Fruit fly (Drosophila melanogaster) whole organism, adult: Measurements from ENCODE around the gene Octalpha2R.

Source experiments
- CG12768 ChIP-seq: fragments of 200-800 bp; sonication (Bioruptor generic); optimal IDR thresholded peaks from 2 replicates; lab custom pipeline; 2017; ENCODE audit warnings: missing biosample characterization, missing genetic modification characterization, mild to moderate bottlenecking, moderate library complexity, missing genetic modification reagents
- CG14711 ChIP-seq: fragments of 200-800 bp; sonication (Bioruptor generic); optimal IDR thresholded peaks from 2 replicates; lab custom pipeline; 2018; ENCODE audit warnings: missing biosample characterization, mild to moderate bottlenecking, missing genetic modification characterization, moderate library complexity
- CG5204 ChIP-seq: fragments of 200-800 bp; sonication (Bioruptor generic); optimal IDR thresholded peaks from 2 replicates; lab custom pipeline; 2016; ENCODE audit warnings: missing biosample characterization, missing genetic modification characterization
- Clk ChIP-seq: fragments of 200-800 bp; sonication (Bioruptor generic); optimal IDR thresholded peaks from 2 replicates; lab custom pipeline; 2017; ENCODE audit warnings: missing biosample characterization, missing genetic modification characterization
- Crg-1 ChIP-seq: fragments of 200-800 bp; sonication (Bioruptor generic); optimal IDR thresholded peaks from 2 replicates; lab custom pipeline; 2016; ENCODE audit warnings: missing biosample characterization, missing genetic modification characterization
- Hr96 ChIP-seq: fragments of 200-800 bp; sonication (Bioruptor generic); optimal IDR thresholded peaks from 2 replicates; lab custom pipeline; 2016; ENCODE audit warnings: missing biosample characterization, missing genetic modification characterization
- bab1 ChIP-seq: fragments of 200-800 bp; sonication (Bioruptor generic); optimal IDR thresholded peaks from 3 replicates; lab custom pipeline; 2019; ENCODE audit warnings: missing biosample characterization, mild to moderate bottlenecking, missing genetic modification characterization, moderate library complexity
- cic ChIP-seq: fragments of 200-800 bp; sonication (Bioruptor generic); optimal IDR thresholded peaks from 2 replicates; lab custom pipeline; 2017; ENCODE audit warnings: missing biosample characterization, mild to moderate bottlenecking, missing genetic modification characterization, moderate library complexity
- kay ChIP-seq: fragments of 200-800 bp; sonication (Bioruptor generic); peaks from one replicate; lab custom pipeline; 2016; ENCODE audit warnings: missing biosample characterization, missing genetic modification characterization, borderline replicate concordance
- ovo ChIP-seq: fragments of 200-800 bp; sonication (Bioruptor generic); optimal IDR thresholded peaks from 2 replicates; lab custom pipeline; 2016; ENCODE audit warnings: missing biosample characterization, missing genetic modification characterization

DNA sequence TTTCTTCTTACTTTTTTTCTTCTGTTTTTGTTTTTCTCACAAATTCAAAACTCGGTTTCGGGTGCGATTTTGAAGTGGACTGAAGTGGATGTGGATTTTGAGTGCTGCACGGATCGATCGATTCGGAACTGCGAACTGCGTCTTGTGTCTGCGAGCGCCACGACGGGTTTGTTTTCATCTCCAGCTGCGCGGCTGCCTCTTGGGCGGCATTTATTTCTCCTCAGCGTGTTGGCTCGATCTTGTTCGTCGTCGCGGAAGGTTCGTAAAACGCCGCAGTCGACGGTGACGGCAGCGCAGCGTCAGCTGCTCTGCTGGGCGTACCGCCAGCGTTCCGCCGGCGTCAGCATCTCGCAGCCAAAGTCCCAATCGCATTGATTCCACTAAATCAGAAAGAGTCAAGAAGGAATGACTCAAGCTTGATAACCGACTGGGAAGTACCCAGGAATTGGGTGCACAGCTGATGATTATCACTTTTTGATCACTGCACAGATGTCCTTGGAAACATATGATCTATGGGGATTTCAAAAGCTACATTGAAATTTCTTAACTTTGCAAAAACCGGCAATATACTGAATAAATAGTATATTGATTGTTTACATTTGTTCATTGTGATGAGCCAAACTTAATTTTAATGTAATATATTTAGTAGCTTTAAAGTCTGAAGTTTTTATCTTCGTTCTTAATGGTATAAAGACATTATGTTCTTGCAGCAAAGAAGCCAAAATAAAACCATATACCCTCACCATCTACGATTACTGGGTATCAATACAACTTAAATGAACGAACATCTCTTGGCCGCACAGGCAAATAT lies 53.8 kb downstream of the Octalpha2R start, which contains the start of gene CG7720:
- no peak for TF ChIP-seq bab1 (GFP tag; lab: Kevin White, UChicago)
- no peak for TF ChIP-seq cic (GFP tag; lab: Kevin White, UChicago)
- TF ChIP-seq ovo, result no peak
- peak; percentile 64 for TF ChIP-seq kay (GFP tag; lab: Kevin White, UChicago)
- no peak for TF ChIP-seq Clk (GFP tag; lab: Kevin White, UChicago)
- no peak for TF ChIP-seq CG5204 (GFP tag; lab: Kevin White, UChicago)
- no peak for TF ChIP-seq CG12768 (GFP tag; lab: Kevin White, UChicago)
- no peak for TF ChIP-seq Hr96 (GFP tag; lab: Kevin White, UChicago)
- no peak for TF ChIP-seq CG14711
- no peak for TF ChIP-seq Crg-1
